Worm (Caenorhabditis elegans) whole organism, L4 larva: ENCODE measurements around the gene Y54F10AM.6.
"Not testable (repeated sequence)": the region's sequence is repeated elsewhere in the genome, so short reads cannot be mapped to it uniquely, and the experiment has no call there.

Experiments
- ZK337.2 ChIP-seq: fragments of 200-800 bp; sonication (Bioruptor generic); IDR thresholded peaks from 2 replicates; pipeline ENCODE4 v1.3.6; 2022; ENCODE audit warnings: missing genetic modification reagents, missing genetic modification characterization, missing compliant biosample characterization
- ama-1 ChIP-seq: fragments of 150-350 bp; optimal IDR thresholded peaks from 2 replicates; lab custom pipeline; 2014; ENCODE audit warnings: inconsistent platforms, mixed read lengths
- duxl-1 ChIP-seq: sonication (generic microtip); optimal IDR thresholded peaks from 2 replicates; lab custom pipeline; 2016; ENCODE audit warnings: mild to moderate bottlenecking, missing genetic modification characterization, moderate library complexity, missing compliant biosample characterization; ENCODE audit not compliant: poor library complexity
- egl-27 ChIP-seq: sonication (generic microtip); optimal IDR thresholded peaks from 3 replicates; lab custom pipeline; 2017; ENCODE audit warnings: missing biosample characterization, missing genetic modification reagents, missing genetic modification characterization
- madf-9 ChIP-seq: fragments of 200-800 bp; sonication (Bioruptor generic); conservative IDR thresholded peaks from 2 replicates; pipeline ENCODE4 v1.3.6; 2022; ENCODE audit warnings: missing genetic modification reagents, missing genetic modification characterization, missing compliant biosample characterization
- mdl-1 ChIP-seq, 2 experiments: fragments of 150-350 bp in 1 of 2; sonication (generic microtip) in 1 of 2; optimal IDR thresholded peaks; 2 replicates each; lab custom pipeline; 2014 to 2017; ENCODE audit warnings: missing biosample characterization in 2 of 2, missing genetic modification characterization in 2 of 2
- mes-2 ChIP-seq: sonication (generic microtip); optimal IDR thresholded peaks from 2 replicates; lab custom pipeline; 2016; ENCODE audit warnings: missing genotype, mild to moderate bottlenecking, missing genetic modification characterization, missing compliant biosample characterization; ENCODE audit not compliant: poor library complexity, severe bottlenecking
- nhr-11 ChIP-seq: fragments of 150-350 bp; optimal IDR thresholded peaks from 2 replicates; lab custom pipeline; 2014; ENCODE audit warnings: missing biosample characterization, missing genetic modification characterization
- nhr-28 ChIP-seq: fragments of 150-350 bp; optimal IDR thresholded peaks from 2 replicates; lab custom pipeline; 2014; ENCODE audit warnings: missing biosample characterization, missing genetic modification characterization
- nhr-6 ChIP-seq: fragments of 150-350 bp; optimal IDR thresholded peaks from 2 replicates; lab custom pipeline; 2014; ENCODE audit warnings: missing biosample characterization, missing genetic modification characterization
- snpc-4 ChIP-seq: fragments of 150-350 bp; optimal IDR thresholded peaks from 2 replicates; lab custom pipeline; 2014; ENCODE audit warnings: missing biosample characterization, missing genetic modification characterization
- unc-62 ChIP-seq, 3 experiments: fragments of 150-350 bp in 1 of 3; sonication (generic microtip); optimal IDR thresholded peaks in 2 of 3; peaks in 1 of 3; 1 replicate in 1 of 3; 2 replicates in 2 of 3; lab custom pipeline; 2014 to 2017; ENCODE audit warnings: missing biosample characterization in 3 of 3, missing genetic modification characterization in 3 of 3, missing genetic modification reagents in 3 of 3, missing genotype in 1 of 3

DNA sequence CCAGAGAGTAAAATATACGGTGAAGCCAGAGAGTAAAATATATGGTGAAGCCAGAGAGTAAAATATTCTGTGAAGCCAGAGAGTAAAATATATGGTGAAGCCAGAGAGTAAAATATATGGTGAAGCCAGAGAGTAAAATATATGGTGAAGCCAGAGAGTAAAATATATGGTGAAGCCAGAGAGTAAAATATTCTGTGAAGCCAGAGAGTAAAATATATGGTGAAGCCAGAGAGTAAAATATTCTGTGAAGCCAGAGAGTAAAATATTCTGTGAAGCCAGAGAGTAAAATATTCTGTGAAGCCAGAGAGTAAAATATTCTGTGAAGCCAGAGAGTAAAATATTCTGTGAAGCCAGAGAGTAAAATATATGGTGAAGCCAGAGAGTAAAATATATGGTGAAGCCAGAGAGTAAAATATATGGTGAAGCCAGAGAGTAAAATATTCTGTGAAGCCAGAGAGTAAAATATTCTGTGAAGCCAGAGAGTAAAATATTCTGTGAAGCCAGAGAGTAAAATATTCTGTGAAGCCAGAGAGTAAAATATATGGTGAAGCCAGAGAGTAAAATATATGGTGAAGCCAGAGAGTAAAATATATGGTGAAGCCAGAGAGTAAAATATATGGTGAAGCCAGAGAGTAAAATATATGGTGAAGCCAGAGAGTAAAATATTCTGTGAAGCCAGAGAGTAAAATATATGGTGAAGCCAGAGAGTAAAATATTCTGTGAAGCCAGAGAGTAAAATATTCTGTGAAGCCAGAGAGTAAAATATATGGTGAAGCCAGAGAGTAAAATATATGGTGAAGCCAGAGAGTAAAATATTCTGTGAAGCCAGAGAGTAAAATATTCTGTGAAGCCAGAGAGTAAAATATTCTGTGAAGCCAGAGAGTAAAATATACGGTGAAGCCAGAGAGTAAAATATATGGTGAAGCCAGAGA lies 11.1 kb upstream of the Y54F10AM.6 start:
- TF ChIP-seq nhr-6 (tag; lab: Kevin White, UChicago); duxl-1 (tag; lab: Kevin White, UChicago); egl-27 (tag; lab: Kevin White, UChicago); ama-1; mes-2 (tag; lab: Kevin White, UChicago); mdl-1 (tag; optimal IDR thresholded peaks at IDR 0.05; lab: Kevin White, UChicago); unc-62 (GFP tag; optimal IDR thresholded peaks at IDR 0.05 in 1 of 2; lab: Kevin White, UChicago); unc-62 (tag; optimal IDR thresholded peaks at IDR 0.05; lab: Kevin White, UChicago); nhr-28 (tag; lab: Kevin White, UChicago); nhr-11 (tag; lab: Kevin White, UChicago); snpc-4 (tag; lab: Kevin White, UChicago): not testable (repeated sequence)
- 0 out of 2 replicates have a peak, but pooled peaks have one; percentile 39 for TF ChIP-seq ZK337.2
- TF ChIP-seq madf-9: peak; percentile 83
